Fruit fly (Drosophila melanogaster) whole organism, pupa: ENCODE measurements around the gene CG32267.
A peak's percentile ranks its signal among the peaks of the same experiment; 100 is the strongest.

Experiments
- CG10348 ChIP-seq: fragments of 200-800 bp; sonication (Bioruptor generic); IDR thresholded peaks from 2 replicates; pipeline ENCODE4 v1.3.6; 2022; ENCODE audit warnings: missing biosample characterization, missing genetic modification characterization
- CG12605 ChIP-seq: fragments of 200-800 bp; sonication (Bioruptor generic); IDR thresholded peaks from 2 replicates; pipeline ENCODE4 v1.3.6; 2022; ENCODE audit warnings: missing biosample characterization, missing genetic modification characterization
- CG13204 ChIP-seq: fragments of 200-800 bp; sonication (Bioruptor generic); optimal IDR thresholded peaks from 2 replicates; lab custom pipeline; 2018; ENCODE audit warnings: missing biosample characterization, mild to moderate bottlenecking, missing genetic modification characterization, moderate library complexity
- CG14655 ChIP-seq: fragments of 200-800 bp; sonication (Bioruptor generic); optimal IDR thresholded peaks from 3 replicates; lab custom pipeline; 2017; ENCODE audit warnings: mild to moderate bottlenecking, missing biosample characterization, missing genetic modification reagents, missing genetic modification characterization
- CG15710 ChIP-seq: fragments of 200-800 bp; sonication (Bioruptor generic); optimal IDR thresholded peaks from 2 replicates; lab custom pipeline; 2018; ENCODE audit warnings: missing biosample characterization, mild to moderate bottlenecking, missing genetic modification characterization, moderate library complexity
- CG17806 ChIP-seq: fragments of 200-800 bp; sonication (Bioruptor generic); optimal IDR thresholded peaks from 2 replicates; lab custom pipeline; 2018; ENCODE audit warnings: missing biosample characterization, mild to moderate bottlenecking, missing genetic modification characterization, moderate library complexity
- CG32121 ChIP-seq: fragments of 200-800 bp; sonication (Bioruptor generic); IDR thresholded peaks from 2 replicates; pipeline ENCODE4 v1.3.6; 2022; ENCODE audit warnings: missing biosample characterization, missing genetic modification characterization
- CG34367 ChIP-seq: fragments of 200-800 bp; sonication (Bioruptor generic); optimal IDR thresholded peaks from 2 replicates; lab custom pipeline; 2018; ENCODE audit warnings: missing biosample characterization, mild to moderate bottlenecking, missing genetic modification characterization
- CG4496 ChIP-seq: fragments of 200-800 bp; sonication (Bioruptor generic); IDR thresholded peaks from 3 replicates; pipeline ENCODE4 v1.3.6; 2022; ENCODE audit warnings: missing biosample characterization, missing genetic modification characterization
- CG8159 ChIP-seq: fragments of 200-800 bp; sonication (Bioruptor generic); optimal IDR thresholded peaks from 3 replicates; lab custom pipeline; 2018; ENCODE audit warnings: missing biosample characterization, mild to moderate bottlenecking, missing genetic modification characterization, moderate library complexity
- CG8301 ChIP-seq: fragments of 200-800 bp; sonication (Bioruptor generic); optimal IDR thresholded peaks from 2 replicates; lab custom pipeline; 2018; ENCODE audit warnings: missing biosample characterization, mild to moderate bottlenecking, missing genetic modification characterization
- CG9948 ChIP-seq: fragments of 200-800 bp; sonication (Bioruptor generic); optimal IDR thresholded peaks from 2 replicates; lab custom pipeline; 2018; ENCODE audit warnings: missing biosample characterization, mild to moderate bottlenecking, missing genetic modification characterization, moderate library complexity
- D1 ChIP-seq: fragments of 200-800 bp; sonication (Bioruptor generic); optimal IDR thresholded peaks from 2 replicates; lab custom pipeline; 2018; ENCODE audit warnings: missing biosample characterization, mild to moderate bottlenecking, missing genetic modification characterization, moderate library complexity
- EcR ChIP-seq: fragments of 200-800 bp; sonication (Bioruptor generic); optimal IDR thresholded peaks from 3 replicates; lab custom pipeline; 2019; ENCODE audit warnings: missing biosample characterization, missing genetic modification characterization, mild to moderate bottlenecking, moderate library complexity, missing genetic modification reagents
- Ets98B ChIP-seq: fragments of 200-800 bp; sonication (Bioruptor generic); IDR thresholded peaks from 2 replicates; pipeline ENCODE4 v1.3.6; 2022; ENCODE audit warnings: missing biosample characterization, missing genetic modification characterization
- Pif1A ChIP-seq: fragments of 200-800 bp; sonication (Bioruptor generic); optimal IDR thresholded peaks from 3 replicates; lab custom pipeline; 2016; ENCODE audit warnings: missing biosample characterization, missing genetic modification characterization
- Pif1B ChIP-seq: fragments of 200-800 bp; sonication (Bioruptor generic); optimal IDR thresholded peaks from 3 replicates; lab custom pipeline; 2016; ENCODE audit warnings: missing biosample characterization, missing genetic modification characterization
- Snoo ChIP-seq: fragments of 200-800 bp; sonication (Bioruptor generic); optimal IDR thresholded peaks from 3 replicates; lab custom pipeline; 2017; ENCODE audit warnings: missing biosample characterization, mild to moderate bottlenecking, missing genetic modification characterization, inconsistent platforms
- fd96Ca ChIP-seq: fragments of 200-800 bp; sonication (Bioruptor generic); IDR thresholded peaks from 3 replicates; pipeline ENCODE4 v1.3.6; 2022; ENCODE audit warnings: missing biosample characterization, missing genetic modification characterization
- gl ChIP-seq: fragments of 200-800 bp; sonication (Bioruptor generic); optimal IDR thresholded peaks from 2 replicates; lab custom pipeline; 2018; ENCODE audit warnings: missing biosample characterization, mild to moderate bottlenecking, missing genetic modification characterization
- rn ChIP-seq: fragments of 200-800 bp; sonication (Bioruptor generic); IDR thresholded peaks from 2 replicates; pipeline ENCODE4 v1.3.6; 2022; ENCODE audit warnings: missing biosample characterization, missing genetic modification characterization

The CG32267 gene

DNA sequence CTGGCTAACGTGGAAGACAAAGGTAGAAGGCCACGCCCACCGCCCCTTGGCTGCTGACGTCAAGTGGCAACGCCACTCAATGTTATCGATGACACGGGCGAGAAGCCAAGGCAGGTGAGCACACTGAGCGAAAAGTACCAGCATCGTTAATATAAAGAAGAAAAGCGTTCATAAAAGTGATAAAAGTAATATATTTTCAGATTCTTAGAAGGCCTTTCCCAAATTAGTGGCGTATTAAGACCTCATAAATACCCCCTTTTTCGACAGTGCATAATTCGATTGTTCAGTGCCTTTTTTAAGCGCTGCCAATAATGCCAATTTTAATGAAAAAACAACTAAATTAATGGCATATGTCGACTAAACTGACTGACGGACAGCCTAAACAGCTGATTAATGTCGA is 22.2 kb downstream of the CG32267 start:
- TF ChIP-seq rn (GFP tag; lab: Robert Waterston, UW) (no peak), CG13204 (GFP tag; lab: Kevin White, UChicago) (no peak), fd96Ca (0 out of 3 replicates have a peak, but pooled peaks have one; percentile 21), CG32121 (GFP tag; lab: Robert Waterston, UW) (no peak)

DNA sequence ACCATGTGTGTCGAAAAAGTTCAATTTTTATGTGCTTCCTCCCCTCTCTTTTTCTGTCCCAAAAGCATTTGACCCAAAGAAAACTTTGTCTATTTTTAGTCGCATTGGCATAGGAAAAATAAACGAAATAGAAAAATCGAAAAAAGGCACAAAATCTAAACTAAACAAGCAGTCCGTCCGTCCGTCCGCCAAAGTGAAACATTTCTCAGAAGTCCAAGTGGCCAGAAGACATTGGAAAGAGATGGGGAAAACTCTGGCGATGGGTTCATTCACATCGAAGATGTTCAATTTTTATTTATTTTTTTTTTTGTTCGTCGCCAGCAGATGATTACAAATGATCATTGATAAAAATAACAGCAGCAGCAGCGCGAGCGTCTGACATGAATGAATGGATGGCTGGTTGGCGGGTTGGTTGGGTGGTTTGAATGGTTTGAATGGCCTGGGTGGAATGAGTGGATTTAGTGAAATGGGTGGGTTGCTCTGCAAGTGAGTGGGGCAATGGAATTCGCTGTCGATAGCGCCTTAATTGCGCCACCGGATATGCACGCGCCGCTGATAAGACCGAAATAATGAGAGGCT is 23.9 kb downstream of the CG32267 start:
- TF ChIP-seq Ets98B (GFP tag; lab: Robert Waterston, UW) (no peak), CG15710 (no peak), CG13204 (GFP tag; lab: Kevin White, UChicago) (no peak), CG8159 (tag; lab: Kevin White, UChicago) (no peak), CG8301 (tag; lab: Kevin White, UChicago) (no peak), CG32121 (GFP tag; lab: Robert Waterston, UW) (no peak), fd96Ca (no peak), rn (GFP tag; lab: Robert Waterston, UW) (no peak), CG9948 (no peak), CG10348 (GFP tag; lab: Robert Waterston, UW) (no peak), D1 (no peak)

DNA sequence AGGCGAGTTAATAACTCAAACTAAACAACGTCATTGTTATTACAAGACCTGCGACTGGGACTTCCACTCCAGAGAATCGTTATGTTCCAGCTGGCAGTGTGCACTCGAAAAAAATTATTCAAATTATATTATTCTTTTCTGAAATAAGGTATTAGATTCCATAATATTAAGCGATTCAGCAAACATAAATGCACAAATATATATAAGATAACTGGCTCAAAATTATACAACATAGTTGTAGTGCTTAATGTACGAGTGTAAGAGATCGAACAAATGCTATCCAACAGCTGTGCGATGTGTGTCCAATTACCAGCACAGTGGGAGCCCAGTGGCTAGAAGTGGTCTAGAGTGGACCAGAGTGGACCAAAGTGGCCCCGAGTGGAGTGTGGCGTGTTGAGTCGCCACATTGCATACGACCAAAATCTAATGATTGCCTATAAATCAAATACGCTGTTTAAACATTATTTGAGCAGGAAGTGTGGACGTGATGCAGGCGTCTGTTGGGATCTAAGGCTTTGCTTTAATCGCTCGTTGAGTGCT is 27.6 kb downstream of the CG32267 start:
- TF ChIP-seq CG8301 (tag; lab: Kevin White, UChicago) (peak; percentile 82), CG32121 (GFP tag; lab: Robert Waterston, UW) (no peak), rn (GFP tag; lab: Robert Waterston, UW) (0 out of 2 replicates have a peak, but pooled peaks have one; percentile 33), CG8159 (tag; lab: Kevin White, UChicago) (peak; percentile 93), CG4496 (GFP tag; lab: Robert Waterston, UW) (no peak), fd96Ca (0 out of 3 replicates have a peak, but pooled peaks have one; percentile 11), CG12605 (peak; percentile 46; the same call in 1 of the 2 replicates), Snoo (tag; lab: Kevin White, UChicago) (no peak), Pif1B (GFP tag; lab: Kevin White, UChicago) (peak; percentile 53), CG15710 (peak; percentile 67), EcR (no peak), Pif1A (peak; percentile 70), CG10348 (GFP tag; lab: Robert Waterston, UW) (no peak), CG13204 (GFP tag; lab: Kevin White, UChicago) (no peak), CG34367 (tag; lab: Kevin White, UChicago) (peak; percentile 69), CG17806 (tag; lab: Kevin White, UChicago) (peak; percentile 80), CG14655 (peak; percentile 84), gl (tag; lab: Kevin White, UChicago) (peak; percentile 7), CG9948 (peak; percentile 78), D1 (peak; percentile 20), Ets98B (GFP tag; lab: Robert Waterston, UW) (peak; percentile 32; the same call in 1 of the 2 replicates)

DNA sequence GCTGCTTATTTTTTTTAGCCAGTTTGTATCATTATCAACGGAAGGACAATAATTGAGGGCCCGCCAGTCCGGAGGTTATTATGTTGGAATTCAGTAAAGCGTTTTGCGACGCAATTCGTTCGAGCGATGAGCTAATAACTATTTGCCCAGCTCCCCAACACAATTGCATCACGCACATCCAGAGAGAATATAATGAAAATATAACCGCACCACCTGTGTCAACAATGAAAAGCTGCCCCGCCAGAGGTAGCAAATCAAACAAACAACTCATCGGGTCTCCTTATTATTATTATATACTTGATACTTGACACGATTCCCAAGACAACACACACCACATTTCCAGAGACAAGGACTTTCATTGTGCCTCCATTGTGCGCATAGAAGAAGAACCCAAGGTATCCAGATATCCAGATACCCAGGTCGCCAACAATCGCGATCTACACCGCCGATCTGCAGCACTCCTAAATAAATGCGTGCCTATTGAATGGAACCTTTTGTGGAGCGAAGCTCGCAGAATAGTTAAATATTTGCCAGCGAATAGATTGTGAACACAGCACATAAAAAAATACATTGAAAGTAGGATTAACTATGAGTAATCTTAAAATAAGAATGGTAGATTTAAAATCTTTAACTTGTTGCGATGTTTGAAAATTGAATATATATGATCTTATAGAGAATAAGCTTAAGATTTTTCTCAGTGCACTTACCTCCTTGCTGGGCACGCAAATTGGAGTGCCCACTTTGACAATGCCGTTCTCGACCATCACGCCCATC is 29.0 kb downstream of the CG32267 start:
- TF ChIP-seq CG12605 (0 out of 2 replicates have a peak, but pooled peaks have one; percentile 18), rn (GFP tag; lab: Robert Waterston, UW) (no peak), CG17806 (tag; lab: Kevin White, UChicago) (peak; percentile 66), CG9948 (peak; percentile 48), CG4496 (GFP tag; lab: Robert Waterston, UW) (no peak), Pif1A (peak; percentile 49), CG34367 (tag; lab: Kevin White, UChicago) (peak; percentile 26), CG15710 (peak; percentile 30), CG13204 (GFP tag; lab: Kevin White, UChicago) (no peak), CG32121 (GFP tag; lab: Robert Waterston, UW) (no peak), D1 (no peak), Snoo (tag; lab: Kevin White, UChicago) (no peak), fd96Ca (no peak), Ets98B (GFP tag; lab: Robert Waterston, UW) (no peak), Pif1B (GFP tag; lab: Kevin White, UChicago) (no peak), CG8159 (tag; lab: Kevin White, UChicago) (peak; percentile 54), CG8301 (tag; lab: Kevin White, UChicago) (peak; percentile 39), CG10348 (GFP tag; lab: Robert Waterston, UW) (no peak), gl (tag; lab: Kevin White, UChicago) (no peak), CG14655 (peak; percentile 55), EcR (no peak)

DNA sequence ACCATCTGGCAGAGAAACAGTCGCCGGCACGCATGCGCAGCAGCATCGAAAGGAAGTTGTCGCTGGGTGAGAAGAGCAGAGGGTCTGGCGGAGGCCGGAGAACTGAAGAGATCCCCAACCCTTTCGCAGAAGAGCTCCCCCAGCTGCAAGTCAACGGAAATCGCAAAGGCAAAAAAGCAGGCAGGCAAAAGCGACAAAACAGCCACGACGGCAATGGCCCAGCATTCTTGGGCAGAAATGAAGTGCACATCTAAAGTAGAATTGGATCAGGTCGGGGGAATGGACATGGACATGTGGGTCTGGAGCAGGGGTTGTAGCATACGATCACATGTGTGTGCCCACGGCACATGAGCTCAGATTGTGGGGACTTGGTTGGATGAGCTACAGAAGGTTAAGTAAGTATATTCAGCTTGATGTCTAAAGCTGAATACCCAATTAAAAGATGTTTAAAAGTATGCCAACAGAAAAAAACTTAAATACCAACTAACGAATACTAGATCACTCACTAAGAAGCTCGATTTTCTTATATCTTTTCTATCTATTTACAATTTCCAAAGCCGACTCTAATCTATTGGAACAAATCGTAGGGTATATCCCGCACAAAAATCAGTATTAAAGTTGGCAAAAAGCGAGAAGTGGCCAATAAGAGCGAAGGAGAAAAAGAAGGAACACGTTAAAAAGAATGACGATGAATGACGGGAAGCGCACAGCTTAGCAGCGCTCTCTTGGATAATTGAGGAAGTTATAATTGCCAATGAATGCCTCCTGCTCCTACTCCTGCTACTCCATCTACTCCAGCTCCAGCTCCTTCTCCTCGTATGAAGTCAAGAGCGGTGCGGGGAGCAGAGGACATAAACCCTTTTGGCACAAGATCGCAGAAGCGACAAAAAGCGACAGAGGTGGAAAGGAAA is 29.9 kb downstream of the CG32267 start:
- TF ChIP-seq CG12605 = no peak
- TF ChIP-seq CG34367 (tag; lab: Kevin White, UChicago) = peak; percentile 67
- TF ChIP-seq EcR = peak; percentile 68
- no peak for TF ChIP-seq CG4496 (GFP tag; lab: Robert Waterston, UW)
- peak; percentile 37 for TF ChIP-seq Pif1A
- peak; percentile 52 for TF ChIP-seq gl (tag; lab: Kevin White, UChicago)
- TF ChIP-seq Ets98B (GFP tag; lab: Robert Waterston, UW) = no peak
- peak; percentile 85 for TF ChIP-seq CG17806 (tag; lab: Kevin White, UChicago)
- TF ChIP-seq fd96Ca = no peak
- peak; percentile 66 for TF ChIP-seq CG13204 (GFP tag; lab: Kevin White, UChicago)
- peak; percentile 57 for TF ChIP-seq CG9948
- TF ChIP-seq CG10348 (GFP tag; lab: Robert Waterston, UW) = no peak
- TF ChIP-seq Snoo (tag; lab: Kevin White, UChicago) = no peak
- TF ChIP-seq CG8301 (tag; lab: Kevin White, UChicago) = no peak
- no peak for TF ChIP-seq rn (GFP tag; lab: Robert Waterston, UW)
- no peak for TF ChIP-seq D1
- no peak for TF ChIP-seq CG32121 (GFP tag; lab: Robert Waterston, UW)
- peak; percentile 71 for TF ChIP-seq CG15710
- TF ChIP-seq CG14655 = peak; percentile 40
- no peak for TF ChIP-seq Pif1B (GFP tag; lab: Kevin White, UChicago)
- TF ChIP-seq CG8159 (tag; lab: Kevin White, UChicago) = peak; percentile 81
